Worm (Caenorhabditis elegans): Measurements from ENCODE around the gene T27E9.6.

DNA sequence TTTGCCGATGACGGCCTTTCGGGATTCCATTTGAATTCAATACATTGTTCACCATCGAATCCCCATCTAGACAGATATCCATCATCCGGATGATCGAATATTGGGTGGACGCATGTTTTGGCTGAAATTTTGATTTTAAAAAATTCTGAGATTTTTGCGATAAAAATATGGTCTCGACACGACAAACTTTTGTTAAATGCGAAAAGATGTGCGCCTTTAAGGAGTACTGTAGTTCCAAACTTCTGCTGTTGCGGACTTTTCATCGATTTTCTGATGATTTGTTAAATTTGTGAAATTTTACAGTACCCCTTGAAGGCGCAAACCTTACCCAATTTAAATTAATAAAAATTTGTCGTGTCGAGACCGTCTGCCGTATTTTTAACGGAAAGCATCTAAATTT is 48.8 kb downstream of the T27E9.6 start:
- no peak for TF ChIP-seq ztf-4 (tag; optimal IDR thresholded peaks at IDR 0.05)
- no peak for TF ChIP-seq snpc-4 (tag; optimal IDR thresholded peaks at IDR 0.05)
- no peak for TF ChIP-seq nhr-76 (tag; optimal IDR thresholded peaks at IDR 0.05)
- no peak for TF ChIP-seq nhr-237 (tag; optimal IDR thresholded peaks at IDR 0.05)
- TF ChIP-seq egl-27 (tag; optimal IDR thresholded peaks at IDR 0.05): no peak
- TF ChIP-seq unc-39 (tag; optimal IDR thresholded peaks at IDR 0.05): no peak
- no peak for TF ChIP-seq elt-3 (tag; optimal IDR thresholded peaks at IDR 0.05)
- no peak for TF ChIP-seq nhr-28 (tag; optimal IDR thresholded peaks at IDR 0.05)
- no peak for TF ChIP-seq fkh-10 (GFP tag; optimal IDR thresholded peaks at IDR 0.05)
